Fruit fly (Drosophila melanogaster) whole organism, embryonic: Measurements from ENCODE around the gene Klp10A.

Experiments used
- Atf-2 ChIP-seq: fragments of 200-800 bp; sonication (Bioruptor generic); optimal IDR thresholded peaks from 2 replicates; lab custom pipeline; 2016; ENCODE audit warnings: missing biosample characterization, missing genetic modification characterization
- CG10543 ChIP-seq: fragments of 200-800 bp; sonication (Bioruptor generic); optimal IDR thresholded peaks from 3 replicates; lab custom pipeline; 2017; ENCODE audit warnings: missing biosample characterization, mild to moderate bottlenecking, missing genetic modification characterization, moderate library complexity
- CG10565 ChIP-seq: fragments of 200-800 bp; sonication (Bioruptor generic); optimal IDR thresholded peaks from 3 replicates; lab custom pipeline; 2016; ENCODE audit warnings: missing biosample characterization, mild to moderate bottlenecking, missing genetic modification characterization
- CG10959 ChIP-seq: fragments of 200-800 bp; sonication (Bioruptor generic); IDR thresholded peaks from 2 replicates; pipeline ENCODE4 v1.3.6; 2022; ENCODE audit warnings: missing biosample characterization, missing genetic modification characterization
- CG11247 ChIP-seq: fragments of 200-800 bp; sonication (Bioruptor generic); IDR thresholded peaks from 2 replicates; pipeline ENCODE4 v1.3.6; 2022; ENCODE audit warnings: missing biosample characterization, missing genetic modification characterization
- CG11456 ChIP-seq: fragments of 200-800 bp; sonication (Bioruptor generic); IDR thresholded peaks from 3 replicates; pipeline ENCODE4 v1.3.6; 2022; ENCODE audit warnings: missing biosample characterization, missing genetic modification characterization
- CG11504 ChIP-seq: fragments of 200-800 bp; sonication (Bioruptor generic); optimal IDR thresholded peaks from 3 replicates; lab custom pipeline; 2019; ENCODE audit warnings: missing biosample characterization, mild to moderate bottlenecking, missing genetic modification characterization, moderate library complexity
- CG13123 ChIP-seq: fragments of 200-800 bp; sonication (Bioruptor generic); optimal IDR thresholded peaks from 2 replicates; lab custom pipeline; 2016; ENCODE audit warnings: missing biosample characterization, missing genetic modification characterization
- CG14050 ChIP-seq: fragments of 200-800 bp; sonication (Bioruptor generic); IDR thresholded peaks from 3 replicates; pipeline ENCODE4 v1.3.6; 2022; ENCODE audit warnings: missing biosample characterization, missing genetic modification characterization
- CG14441 ChIP-seq: fragments of 200-800 bp; sonication (Bioruptor generic); IDR thresholded peaks from 2 replicates; pipeline ENCODE4 v1.3.6; 2022; ENCODE audit warnings: missing biosample characterization, missing genetic modification characterization
- CG1529 ChIP-seq: fragments of 200-800 bp; sonication (Bioruptor generic); optimal IDR thresholded peaks from 3 replicates; lab custom pipeline; 2018; ENCODE audit warnings: missing biosample characterization, missing genetic modification characterization
- CG17829 ChIP-seq: fragments of 200-800 bp; optimal IDR thresholded peaks from 2 replicates; lab custom pipeline; 2019; ENCODE audit warnings: missing biosample characterization, mild to moderate bottlenecking, missing genetic modification characterization, moderate library complexity
- CG17912 ChIP-seq: fragments of 200-800 bp; sonication (Bioruptor generic); optimal IDR thresholded peaks from 2 replicates; lab custom pipeline; 2018; ENCODE audit warnings: missing biosample characterization, mild to moderate bottlenecking, missing genetic modification characterization
- CG2116 ChIP-seq: fragments of 200-800 bp; sonication (Bioruptor generic); optimal IDR thresholded peaks from 3 replicates; lab custom pipeline; 2018; ENCODE audit warnings: missing biosample characterization, mild to moderate bottlenecking, missing genetic modification characterization
- CG31441 ChIP-seq: fragments of 200-800 bp; sonication (Bioruptor generic); IDR thresholded peaks from 2 replicates; pipeline ENCODE4 v1.3.6; 2022; ENCODE audit warnings: missing biosample characterization, missing genetic modification characterization
- CG32772 ChIP-seq: fragments of 200-800 bp; sonication (Bioruptor generic); IDR thresholded peaks from 2 replicates; pipeline ENCODE4 v1.3.6; 2022; ENCODE audit warnings: missing biosample characterization, missing genetic modification characterization
- CG34422 ChIP-seq: fragments of 200-800 bp; sonication (Bioruptor generic); IDR thresholded peaks from 3 replicates; pipeline ENCODE4 v1.3.6; 2022; ENCODE audit warnings: missing biosample characterization, missing genetic modification characterization
- CG4360 ChIP-seq: fragments of 200-800 bp; sonication (Bioruptor generic); IDR thresholded peaks from 2 replicates; pipeline ENCODE4 v1.3.6; 2022; ENCODE audit warnings: missing biosample characterization, missing genetic modification characterization
- CG4424 ChIP-seq: fragments of 200-800 bp; sonication (Bioruptor generic); optimal IDR thresholded peaks from 3 replicates; lab custom pipeline; 2016; ENCODE audit warnings: missing biosample characterization, missing genetic modification characterization
- CG7839 ChIP-seq: fragments of 200-800 bp; sonication (Bioruptor generic); optimal IDR thresholded peaks from 3 replicates; lab custom pipeline; 2018; ENCODE audit warnings: missing biosample characterization, mild to moderate bottlenecking, missing genetic modification characterization, moderate library complexity
- CG8388 ChIP-seq: fragments of 200-800 bp; sonication (Bioruptor generic); optimal IDR thresholded peaks from 2 replicates; lab custom pipeline; 2019; ENCODE audit warnings: missing biosample characterization, mild to moderate bottlenecking, missing genetic modification characterization, moderate library complexity
- Dip2 ChIP-seq: fragments of 200-800 bp; sonication (Bioruptor generic); IDR thresholded peaks from 2 replicates; pipeline ENCODE4 v1.3.6; 2022; ENCODE audit warnings: missing biosample characterization, missing genetic modification characterization
- Dref ChIP-seq: fragments of 200-800 bp; sonication (Bioruptor generic); IDR thresholded peaks from 2 replicates; pipeline ENCODE4 v1.3.6; 2022; ENCODE audit warnings: missing biosample characterization, missing genetic modification characterization
- E2f1 ChIP-seq: fragments of 200-800 bp; sonication (Bioruptor generic); IDR thresholded peaks from 2 replicates; pipeline ENCODE4 v1.3.6; 2022; ENCODE audit warnings: missing biosample characterization, missing genetic modification characterization
- Fer1 ChIP-seq: fragments of 200-800 bp; sonication (Bioruptor generic); optimal IDR thresholded peaks from 2 replicates; lab custom pipeline; 2017; ENCODE audit warnings: missing biosample characterization, mild to moderate bottlenecking, missing genetic modification characterization
- HLH3B ChIP-seq: fragments of 200-800 bp; sonication (Bioruptor generic); IDR thresholded peaks from 2 replicates; pipeline ENCODE4 v1.3.6; 2022; ENCODE audit warnings: missing biosample characterization, missing genetic modification characterization
- HLH4C ChIP-seq: fragments of 200-800 bp; sonication (Bioruptor generic); IDR thresholded peaks from 3 replicates; pipeline ENCODE4 v1.3.6; 2022; ENCODE audit warnings: missing biosample characterization, missing genetic modification characterization; ENCODE audit not compliant: partially characterized antibody
- Hmx ChIP-seq: fragments of 200-800 bp; sonication (Bioruptor generic); optimal IDR thresholded peaks from 2 replicates; lab custom pipeline; 2016; ENCODE audit warnings: missing biosample characterization, missing genetic modification characterization
- MESR4 ChIP-seq: fragments of 200-800 bp; sonication (Bioruptor generic); optimal IDR thresholded peaks from 2 replicates; lab custom pipeline; 2018; ENCODE audit warnings: missing biosample characterization, mild to moderate bottlenecking, missing genetic modification characterization, moderate library complexity
- Med ChIP-seq: fragments of 200-800 bp; sonication (Bioruptor generic); peaks from one replicate; lab custom pipeline; 2016; ENCODE audit warnings: missing biosample characterization, missing genetic modification characterization, mild to moderate bottlenecking, inconsistent platforms, moderate library complexity
- Myb ChIP-seq: fragments of 200-800 bp; sonication (Bioruptor generic); optimal IDR thresholded peaks from 2 replicates; lab custom pipeline; 2016; ENCODE audit warnings: missing biosample characterization, missing genetic modification characterization
- NC2β ChIP-seq: fragments of 200-800 bp; sonication (Bioruptor generic); optimal IDR thresholded peaks from 2 replicates; lab custom pipeline; 2016; ENCODE audit warnings: missing biosample characterization, missing genetic modification characterization
- Nf-YC ChIP-seq: fragments of 200-800 bp; optimal IDR thresholded peaks from 3 replicates; lab custom pipeline; 2019; ENCODE audit warnings: missing biosample characterization, mild to moderate bottlenecking, missing genetic modification characterization, moderate library complexity
- Xbp1 ChIP-seq: fragments of 200-800 bp; sonication (Bioruptor generic); optimal IDR thresholded peaks from 3 replicates; lab custom pipeline; 2016; ENCODE audit warnings: missing biosample characterization, mild to moderate bottlenecking, missing genetic modification characterization
- Xrp1 ChIP-seq: fragments of 200-800 bp; sonication (Bioruptor generic); IDR thresholded peaks from 2 replicates; pipeline ENCODE4 v1.3.6; 2022; ENCODE audit warnings: missing biosample characterization, missing genetic modification characterization
- YL-1 ChIP-seq: fragments of 200-800 bp; sonication (Bioruptor generic); optimal IDR thresholded peaks from 3 replicates; lab custom pipeline; 2017; ENCODE audit warnings: missing biosample characterization, mild to moderate bottlenecking, missing genetic modification characterization
- cas ChIP-seq: fragments of 200-800 bp; sonication (Bioruptor generic); IDR thresholded peaks from 2 replicates; pipeline ENCODE4 v1.3.6; 2022; ENCODE audit warnings: missing biosample characterization, missing genetic modification characterization
- chinmo ChIP-seq: fragments of 200-800 bp; sonication (Bioruptor generic); IDR thresholded peaks from 4 replicates; pipeline ENCODE4 v1.3.6; 2022; ENCODE audit warnings: missing biosample characterization, missing genetic modification characterization; ENCODE audit not compliant: partially characterized antibody
- eyg ChIP-seq: fragments of 200-800 bp; sonication (Bioruptor generic); optimal IDR thresholded peaks from 3 replicates; lab custom pipeline; 2016; ENCODE audit warnings: missing biosample characterization, missing genetic modification characterization
- gsb-n ChIP-seq: fragments of 200-800 bp; sonication (Bioruptor generic); optimal IDR thresholded peaks from 3 replicates; lab custom pipeline; 2018; ENCODE audit warnings: missing biosample characterization, mild to moderate bottlenecking, missing genetic modification characterization
- ind ChIP-seq: fragments of 200-800 bp; sonication (Bioruptor generic); optimal IDR thresholded peaks from 3 replicates; lab custom pipeline; 2016; ENCODE audit warnings: missing biosample characterization, missing genetic modification characterization
- inv ChIP-seq: fragments of 200-800 bp; sonication (Bioruptor generic); IDR thresholded peaks from 2 replicates; pipeline ENCODE4 v1.3.6; 2022; ENCODE audit warnings: missing biosample characterization, missing genetic modification characterization; ENCODE audit not compliant: partially characterized antibody
- luna ChIP-seq: fragments of 200-800 bp; sonication (Bioruptor generic); optimal IDR thresholded peaks from 2 replicates; lab custom pipeline; 2016; ENCODE audit warnings: missing biosample characterization, missing genetic modification characterization
- nom ChIP-seq: fragments of 200-800 bp; sonication (Bioruptor generic); optimal IDR thresholded peaks from 2 replicates; lab custom pipeline; 2017; ENCODE audit warnings: missing biosample characterization, missing genetic modification characterization, mild to moderate bottlenecking, moderate library complexity, missing genetic modification reagents
- p53 ChIP-seq: fragments of 200-800 bp; sonication (Bioruptor generic); optimal IDR thresholded peaks from 2 replicates; lab custom pipeline; 2016; ENCODE audit warnings: missing biosample characterization, missing genetic modification characterization
- rib ChIP-seq: fragments of 200-800 bp; sonication (Bioruptor generic); IDR thresholded peaks from 2 replicates; pipeline ENCODE4 v1.3.6; 2022; ENCODE audit warnings: missing biosample characterization, missing genetic modification characterization
- sob ChIP-seq: fragments of 200-800 bp; sonication (Bioruptor generic); IDR thresholded peaks from 2 replicates; pipeline ENCODE4 v1.3.6; 2022; ENCODE audit warnings: missing biosample characterization, missing genetic modification characterization
- tll ChIP-seq, 2 experiments: fragments of 200-800 bp in 1 of 2; fragments of >200 bp in 1 of 2; sonication (Bioruptor generic) in 1 of 2; optimal IDR thresholded peaks; 2 replicates each; lab custom pipeline; 2017 to 2019; ENCODE audit warnings: missing biosample characterization in 2 of 2, missing genetic modification characterization in 2 of 2, mild to moderate bottlenecking in 1 of 2, moderate library complexity in 1 of 2
- tna ChIP-seq: fragments of 200-800 bp; sonication (Bioruptor generic); IDR thresholded peaks from 2 replicates; pipeline ENCODE4 v1.3.6; 2022; ENCODE audit warnings: missing biosample characterization, missing genetic modification characterization; ENCODE audit not compliant: partially characterized antibody
- unc-4 ChIP-seq: fragments of 200-800 bp; sonication (Bioruptor generic); IDR thresholded peaks from 2 replicates; pipeline ENCODE4 v1.3.6; 2022; ENCODE audit warnings: missing biosample characterization, missing genetic modification characterization; ENCODE audit not compliant: partially characterized antibody
- vvl ChIP-seq: fragments of 200-800 bp; sonication (Bioruptor generic); IDR thresholded peaks from 2 replicates; pipeline ENCODE4 v1.3.6; 2022; ENCODE audit warnings: missing biosample characterization, missing genetic modification characterization
- zfh2 ChIP-seq: fragments of 200-800 bp; sonication (Bioruptor generic); optimal IDR thresholded peaks from 2 replicates; lab custom pipeline; 2016; ENCODE audit warnings: missing biosample characterization, missing genetic modification characterization

The Klp10A gene

DNA sequence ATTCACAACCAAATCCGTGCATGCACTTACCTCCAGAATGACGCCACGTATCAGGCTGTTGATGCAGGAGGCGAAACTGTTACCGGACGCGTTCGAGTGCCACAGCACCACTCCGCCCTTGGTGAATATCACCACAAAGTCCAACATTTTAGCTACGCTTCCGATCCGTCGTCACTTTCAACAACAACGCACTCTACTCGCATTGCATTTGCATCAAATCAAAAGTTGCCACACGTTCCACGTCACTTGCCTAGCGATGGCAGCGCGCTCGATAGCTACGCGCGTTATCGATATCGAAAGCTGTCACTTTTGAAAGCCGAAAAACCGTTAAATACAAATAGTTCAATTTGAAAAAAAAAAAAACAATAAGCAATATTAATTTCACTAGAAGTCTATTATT is 8.1 kb downstream of the Klp10A start, which contains the start of gene SrpRalpha (continued):
- TF ChIP-seq CG11247 (GFP tag; lab: Robert Waterston, UW) (no peak), Xbp1 (GFP tag; lab: Kevin White, UChicago) (peak; percentile 56), tna (GFP tag; lab: Robert Waterston, UW) (no peak), MESR4 (GFP tag; lab: Kevin White, UChicago) (peak; percentile 84), gsb-n (tag; lab: Kevin White, UChicago) (no peak), CG4424 (GFP tag; lab: Kevin White, UChicago) (no peak), rib (GFP tag; lab: Robert Waterston, UW) (no peak), YL-1 (GFP tag; lab: Kevin White, UChicago) (peak; percentile 79), HLH3B (GFP tag; lab: Robert Waterston, UW) (no peak), CG4360 (GFP tag; lab: Robert Waterston, UW) (no peak), sob (GFP tag; lab: Robert Waterston, UW) (no peak), Med (GFP tag; lab: Kevin White, UChicago) (peak; percentile 71), Hmx (GFP tag; lab: Kevin White, UChicago) (no peak), CG32772 (GFP tag; lab: Robert Waterston, UW) (no peak), Fer1 (no peak), ind (GFP tag; lab: Kevin White, UChicago) (no peak), CG17912 (GFP tag; lab: Kevin White, UChicago) (no peak), NC2β (GFP tag; lab: Kevin White, UChicago) (no peak), eyg (GFP tag; lab: Kevin White, UChicago) (no peak), Dip2 (GFP tag; lab: Robert Waterston, UW) (no peak), CG1529 (no peak), CG10565 (GFP tag; lab: Kevin White, UChicago) (no peak), HLH4C (GFP tag; lab: Robert Waterston, UW) (peak; percentile 57; the same call in 2 of the 3 replicates), luna (GFP tag; lab: Kevin White, UChicago) (no peak), CG2116 (peak; percentile 20), CG10959 (no peak), zfh2 (GFP tag; lab: Kevin White, UChicago) (no peak), Atf-2 (GFP tag; lab: Kevin White, UChicago) (no peak), CG14050 (GFP tag; lab: Robert Waterston, UW) (no peak), CG8388 (GFP tag; lab: Kevin White, UChicago) (no peak), CG11456 (GFP tag; lab: Robert Waterston, UW) (no peak), CG17829 (tag; lab: Kevin White, UChicago) (peak; percentile 12), Nf-YC (tag; lab: Kevin White, UChicago) (no peak), CG13123 (GFP tag; lab: Kevin White, UChicago) (no peak), nom (GFP tag; lab: Kevin White, UChicago) (peak; percentile 14), E2f1 (GFP tag; lab: Robert Waterston, UW) (no peak), CG31441 (no peak), p53 (GFP tag; lab: Kevin White, UChicago) (no peak), Xrp1 (GFP tag; lab: Robert Waterston, UW) (no peak), chinmo (GFP tag; lab: Robert Waterston, UW) (peak; percentile 74; the same call in 1 of the 4 replicates), unc-4 (GFP tag; lab: Robert Waterston, UW) (peak; percentile 47; the same call in 1 of the 2 replicates), CG10543 (GFP tag; lab: Kevin White, UChicago) (no peak), Myb (GFP tag; lab: Kevin White, UChicago) (peak; percentile 93), CG7839 (tag; lab: Kevin White, UChicago) (no peak), vvl (GFP tag; lab: Robert Waterston, UW) (peak; percentile 63; the same call in 1 of the 2 replicates), CG34422 (GFP tag; lab: Robert Waterston, UW) (no peak), tll (GFP tag; optimal IDR thresholded peaks at IDR 0.05; lab: Kevin White, UChicago) (no peak), inv (no peak), cas (GFP tag; lab: Robert Waterston, UW) (no peak), CG14441 (GFP tag; lab: Robert Waterston, UW) (no peak), CG11504 (tag; lab: Kevin White, UChicago) (no peak), Dref (GFP tag; lab: Robert Waterston, UW) (peak; percentile 72)
